Worm (Caenorhabditis elegans) whole organism, mixed stage, embryonic: Measurements from ENCODE around the gene ncx-9.

Experiments used
- ham-2 ChIP-seq: fragments of 200-800 bp; sonication (Bioruptor generic); optimal IDR thresholded peaks from 2 replicates; lab custom pipeline; 2018; ENCODE audit warnings: mild to moderate bottlenecking, missing genetic modification characterization, missing compliant biosample characterization
- lsy-2 ChIP-seq: fragments of 150-350 bp; optimal IDR thresholded peaks from 2 replicates; lab custom pipeline; 2014; ENCODE audit warnings: missing biosample characterization, missing genetic modification characterization
- nhr-76 ChIP-seq: sonication (generic microtip); optimal IDR thresholded peaks from 2 replicates; lab custom pipeline; 2017; ENCODE audit warnings: missing biosample characterization, missing genetic modification characterization
- pha-4 ChIP-seq: fragments of 150-350 bp; optimal IDR thresholded peaks from 2 replicates; lab custom pipeline; 2018; ENCODE audit warnings: missing biosample characterization, missing genetic modification reagents, missing genetic modification characterization
- tbx-8 ChIP-seq: fragments of 200-800 bp; sonication (Bioruptor generic); optimal IDR thresholded peaks from 2 replicates; lab custom pipeline; 2018; ENCODE audit warnings: mild to moderate bottlenecking, missing genetic modification characterization, moderate library complexity, missing compliant biosample characterization
- unc-39 ChIP-seq: fragments of 150-350 bp; optimal IDR thresholded peaks from 2 replicates; lab custom pipeline; 2014; ENCODE audit warnings: missing biosample characterization, missing genetic modification characterization
- ztf-11 ChIP-seq: fragments of 150-350 bp; optimal IDR thresholded peaks from 2 replicates; lab custom pipeline; 2014; ENCODE audit warnings: missing biosample characterization, missing genetic modification characterization

DNA sequence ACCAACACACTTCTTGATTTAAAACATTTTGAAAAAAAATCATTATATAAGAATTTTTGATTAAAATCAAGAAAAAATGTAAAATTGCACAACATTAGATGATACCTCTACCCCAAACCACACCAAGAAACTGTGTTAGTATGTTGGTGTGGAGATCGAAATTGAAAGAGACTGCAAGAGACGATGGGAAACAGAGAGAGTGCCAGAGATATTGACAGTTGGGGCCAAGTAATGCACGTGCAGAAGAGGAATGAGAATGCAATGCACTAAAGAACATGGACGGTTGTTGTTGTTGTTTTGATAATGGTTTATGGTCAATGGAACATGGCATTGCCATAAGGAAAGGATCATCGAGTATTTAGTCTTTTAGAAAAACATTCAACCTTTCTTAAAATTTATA is 37.1 kb upstream of the ncx-9 start:
- TF ChIP-seq tbx-8 (GFP tag; lab: Kevin White, UChicago) (no peak), lsy-2 (tag; lab: Kevin White, UChicago) (no peak), unc-39 (tag; lab: Kevin White, UChicago) (no peak), nhr-76 (tag; lab: Kevin White, UChicago) (no peak), ham-2 (GFP tag; lab: Kevin White, UChicago) (no peak), pha-4 (tag; lab: Kevin White, UChicago) (no peak), ztf-11 (tag; lab: Kevin White, UChicago) (no peak)
